Worm (Caenorhabditis elegans) whole organism, L1 larva: ENCODE measurements around the gene F18E2.15.

Experiments used
- F16B12.6 ChIP-seq: fragments of 150-350 bp; optimal IDR thresholded peaks from 2 replicates; lab custom pipeline; 2014; ENCODE audit warnings: missing biosample characterization, missing genetic modification characterization
- blmp-1 ChIP-seq: fragments of 150-350 bp; optimal IDR thresholded peaks from 2 replicates; lab custom pipeline; 2014; ENCODE audit warnings: missing biosample characterization, missing genetic modification characterization
- ceh-63 ChIP-seq: fragments of 200-800 bp; sonication (Bioruptor generic); optimal IDR thresholded peaks from 2 replicates; lab custom pipeline; 2018; ENCODE audit warnings: mild to moderate bottlenecking, missing genetic modification characterization, missing compliant biosample characterization
- ceh-8 ChIP-seq: fragments of 200-800 bp; sonication (Bioruptor generic); optimal IDR thresholded peaks from 2 replicates; lab custom pipeline; 2018; ENCODE audit warnings: mild to moderate bottlenecking, missing genetic modification characterization, moderate library complexity, missing compliant biosample characterization
- ceh-90 ChIP-seq: sonication (generic microtip); optimal IDR thresholded peaks from 2 replicates; lab custom pipeline; 2016; ENCODE audit warnings: missing genetic modification characterization, missing compliant biosample characterization
- ces-1 ChIP-seq: fragments of 150-350 bp; optimal IDR thresholded peaks from 2 replicates; lab custom pipeline; 2014; ENCODE audit warnings: missing biosample characterization, missing genetic modification reagents, missing genetic modification characterization
- dsc-1 ChIP-seq: sonication (generic microtip); optimal IDR thresholded peaks from 2 replicates; lab custom pipeline; 2016; ENCODE audit warnings: mild to moderate bottlenecking, missing genetic modification characterization, missing compliant biosample characterization
- efl-1 ChIP-seq, 4 experiments: fragments of 150-350 bp; optimal IDR thresholded peaks in 3 of 4; peaks in 1 of 4; 1 replicate in 1 of 4; 2 replicates in 3 of 4; lab custom pipeline; 2014; ENCODE audit warnings: missing biosample characterization in 2 of 4, missing genetic modification characterization in 2 of 4, missing genetic modification reagents in 2 of 4
- egl-13 ChIP-seq: sonication (generic microtip); optimal IDR thresholded peaks from 2 replicates; lab custom pipeline; 2016; ENCODE audit warnings: missing genotype, missing genetic modification reagents, missing genetic modification characterization, missing compliant biosample characterization
- elt-2 ChIP-seq: sonication (generic microtip); optimal IDR thresholded peaks from 2 replicates; lab custom pipeline; 2016; ENCODE audit warnings: missing genetic modification characterization, mild to moderate bottlenecking, inconsistent platforms, missing compliant biosample characterization, missing genetic modification reagents
- ets-5 ChIP-seq: fragments of 200-800 bp; sonication (Bioruptor generic); IDR thresholded peaks from 2 replicates; pipeline ENCODE4 v1.3.6; 2022; ENCODE audit warnings: missing genetic modification characterization, missing compliant biosample characterization
- fkh-4 ChIP-seq: sonication (generic microtip); optimal IDR thresholded peaks from 2 replicates; lab custom pipeline; 2016; ENCODE audit warnings: missing compliant biosample characterization, missing genetic modification characterization, borderline replicate concordance
- fkh-8 ChIP-seq: sonication (generic microtip); optimal IDR thresholded peaks from 2 replicates; lab custom pipeline; 2016; ENCODE audit warnings: mild to moderate bottlenecking, missing genetic modification characterization, missing compliant biosample characterization
- fos-1 ChIP-seq: fragments of 150-350 bp; optimal IDR thresholded peaks from 2 replicates; lab custom pipeline; 2014; ENCODE audit warnings: missing biosample characterization, missing genetic modification characterization
- grh-1 ChIP-seq: fragments of 200-800 bp; sonication (Bioruptor generic); IDR thresholded peaks from 2 replicates; pipeline ENCODE4 v1.3.6; 2022; ENCODE audit warnings: missing genetic modification reagents, missing genetic modification characterization, missing compliant biosample characterization
- hlh-4 ChIP-seq: sonication (generic microtip); optimal IDR thresholded peaks from 2 replicates; lab custom pipeline; 2016; ENCODE audit warnings: mild to moderate bottlenecking, missing genetic modification characterization, missing compliant biosample characterization
- irx-1 ChIP-seq: sonication (generic microtip); optimal IDR thresholded peaks from 2 replicates; lab custom pipeline; 2016; ENCODE audit warnings: missing genetic modification characterization, missing compliant biosample characterization
- lin-13 ChIP-seq: fragments of 150-350 bp; optimal IDR thresholded peaks from 2 replicates; lab custom pipeline; 2014; ENCODE audit warnings: missing biosample characterization, missing genetic modification reagents, missing genetic modification characterization
- lin-14 ChIP-seq: fragments of 200-800 bp; sonication (Bioruptor generic); optimal IDR thresholded peaks from 2 replicates; lab custom pipeline; 2018; ENCODE audit warnings: mild to moderate bottlenecking, missing genetic modification characterization, moderate library complexity, missing compliant biosample characterization
- lin-15B ChIP-seq: fragments of 150-350 bp; sonication (generic microtip); optimal IDR thresholded peaks from 3 replicates; lab custom pipeline; 2014; ENCODE audit warnings: missing biosample characterization, missing genetic modification characterization
- lir-3 ChIP-seq: sonication (generic microtip); optimal IDR thresholded peaks from 2 replicates; lab custom pipeline; 2016; ENCODE audit warnings: mild to moderate bottlenecking, missing genetic modification characterization, moderate library complexity, missing compliant biosample characterization; ENCODE audit not compliant: poor library complexity
- lsy-2 ChIP-seq, 2 experiments: fragments of 150-350 bp; optimal IDR thresholded peaks; 2 replicates each; lab custom pipeline; 2014; ENCODE audit warnings: missing biosample characterization in 2 of 2, missing genetic modification characterization in 2 of 2
- nhr-20 ChIP-seq: sonication (generic microtip); optimal IDR thresholded peaks from 2 replicates; lab custom pipeline; 2016; ENCODE audit warnings: mild to moderate bottlenecking, missing genetic modification characterization, missing compliant biosample characterization
- nhr-47 ChIP-seq: sonication (generic microtip); optimal IDR thresholded peaks from 2 replicates; lab custom pipeline; 2016; ENCODE audit warnings: mild to moderate bottlenecking, missing genetic modification characterization, moderate library complexity, missing compliant biosample characterization
- nhr-71 ChIP-seq: sonication (generic microtip); optimal IDR thresholded peaks from 2 replicates; lab custom pipeline; 2016; ENCODE audit warnings: mild to moderate bottlenecking, missing genetic modification characterization, moderate library complexity, missing compliant biosample characterization
- nhr-77 ChIP-seq: fragments of 150-350 bp; optimal IDR thresholded peaks from 2 replicates; lab custom pipeline; 2014; ENCODE audit warnings: missing biosample characterization, missing genetic modification characterization
- nhr-84 ChIP-seq: sonication (generic microtip); optimal IDR thresholded peaks from 2 replicates; lab custom pipeline; 2017; ENCODE audit warnings: missing biosample characterization, missing genetic modification characterization
- nhr-90 ChIP-seq: sonication (generic microtip); optimal IDR thresholded peaks from 2 replicates; lab custom pipeline; 2016; ENCODE audit warnings: mild to moderate bottlenecking, missing genetic modification characterization, missing compliant biosample characterization; ENCODE audit not compliant: poor library complexity
- pax-3 ChIP-seq: fragments of 200-800 bp; sonication (Bioruptor generic); optimal IDR thresholded peaks from 2 replicates; lab custom pipeline; 2018; ENCODE audit warnings: mild to moderate bottlenecking, missing genetic modification characterization, moderate library complexity, missing compliant biosample characterization
- pqm-1 ChIP-seq: sonication (generic microtip); optimal IDR thresholded peaks from 3 replicates; lab custom pipeline; 2017; ENCODE audit warnings: missing biosample characterization, missing genetic modification characterization
- rnt-1 ChIP-seq: sonication (generic microtip); optimal IDR thresholded peaks from 2 replicates; lab custom pipeline; 2016; ENCODE audit warnings: mild to moderate bottlenecking, missing genetic modification characterization, moderate library complexity, missing compliant biosample characterization
- skn-1 ChIP-seq: fragments of 150-350 bp; optimal IDR thresholded peaks from 2 replicates; lab custom pipeline; 2014; ENCODE audit warnings: missing biosample characterization, missing genetic modification characterization
- sox-4 ChIP-seq: sonication (generic microtip); optimal IDR thresholded peaks from 2 replicates; lab custom pipeline; 2016; ENCODE audit warnings: missing genetic modification characterization, missing compliant biosample characterization
- swsn-7 ChIP-seq: sonication (generic microtip); optimal IDR thresholded peaks from 2 replicates; lab custom pipeline; 2016; ENCODE audit warnings: missing genetic modification characterization, missing compliant biosample characterization
- tbx-2 ChIP-seq: sonication (generic microtip); optimal IDR thresholded peaks from 2 replicates; lab custom pipeline; 2016; ENCODE audit warnings: missing genetic modification characterization, missing compliant biosample characterization
- unc-130 ChIP-seq: fragments of 150-350 bp; optimal IDR thresholded peaks from 2 replicates; lab custom pipeline; 2017; ENCODE audit warnings: missing biosample characterization, missing genetic modification characterization, inconsistent platforms
- unc-30 ChIP-seq: sonication (generic microtip); optimal IDR thresholded peaks from 2 replicates; lab custom pipeline; 2017; ENCODE audit warnings: missing biosample characterization, missing genetic modification characterization
- unc-62 ChIP-seq: fragments of 150-350 bp; optimal IDR thresholded peaks from 2 replicates; lab custom pipeline; 2014; ENCODE audit warnings: missing biosample characterization, missing genetic modification reagents, missing genetic modification characterization
- zag-1 ChIP-seq: fragments of 150-350 bp; optimal IDR thresholded peaks from 2 replicates; lab custom pipeline; 2014; ENCODE audit warnings: missing biosample characterization, missing genetic modification characterization
- ztf-4 ChIP-seq: fragments of 150-350 bp; optimal IDR thresholded peaks from 2 replicates; lab custom pipeline; 2014; ENCODE audit warnings: missing biosample characterization, missing genetic modification characterization

The F18E2.15 gene

ce11 chrV:12743778-12744502 is 16.9 kb downstream of the F18E2.15 start:
- TF ChIP-seq pqm-1: peak; percentile 12
- TF ChIP-seq irx-1 (tag; lab: Kevin White, UChicago): no peak
- no peak for TF ChIP-seq nhr-20 (tag; lab: Kevin White, UChicago)
- no peak for TF ChIP-seq lir-3 (tag; lab: Kevin White, UChicago)
- TF ChIP-seq lin-13 (GFP tag; lab: Kevin White, UChicago): no peak
- no peak for TF ChIP-seq nhr-71 (tag; lab: Kevin White, UChicago)
- TF ChIP-seq elt-2 (tag; lab: Kevin White, UChicago): peak; percentile 28
- TF ChIP-seq ceh-90 (tag; lab: Kevin White, UChicago): no peak
- no peak for TF ChIP-seq sox-4 (tag; lab: Kevin White, UChicago)

- TF ChIP-seq unc-62 (no peak), dsc-1 (tag; lab: Kevin White, UChicago) (no peak), nhr-90 (tag; lab: Kevin White, UChicago) (peak; percentile 12), nhr-71 (tag; lab: Kevin White, UChicago) (peak; percentile 19), ceh-90 (tag; lab: Kevin White, UChicago) (no peak), elt-2 (tag; lab: Kevin White, UChicago) (peak; percentile 90)
Measured at ce11 chrV:12741684-12742083, 19.1 kb downstream of the F18E2.15 start, which contains the start of gene hrg-7. Gene hrg-7 (plus strand): TSS chrV:12742041.

- no peak for TF ChIP-seq skn-1 (tag; lab: Kevin White, UChicago)
- TF ChIP-seq grh-1: no peak
- no peak for TF ChIP-seq fos-1 (tag; lab: Kevin White, UChicago)
- TF ChIP-seq fkh-4 (tag; lab: Kevin White, UChicago): no peak
- no peak for TF ChIP-seq efl-1 (optimal IDR thresholded peaks at IDR 0.05; lab: Kevin White, UChicago)
- no peak for TF ChIP-seq efl-1 (GFP tag; optimal IDR thresholded peaks at IDR 0.05 in 1 of 2; lab: Kevin White, UChicago)
- no peak for TF ChIP-seq nhr-47 (tag; lab: Kevin White, UChicago)
- TF ChIP-seq irx-1 (tag; lab: Kevin White, UChicago): no peak
Measured at ce11 chrV:12736166-12736753, 24.6 kb downstream of the F18E2.15 start, which contains the start of gene cky-1. Gene cky-1 (plus strand): TSS chrV:12736703.

- TF ChIP-seq unc-30 (tag; lab: Kevin White, UChicago) (no peak), irx-1 (tag; lab: Kevin White, UChicago) (no peak), nhr-71 (tag; lab: Kevin White, UChicago) (peak; percentile 35), sox-4 (tag; lab: Kevin White, UChicago) (no peak), skn-1 (tag; lab: Kevin White, UChicago) (no peak), tbx-2 (tag; lab: Kevin White, UChicago) (no peak), rnt-1 (tag; lab: Kevin White, UChicago) (no peak), nhr-84 (tag; lab: Kevin White, UChicago) (no peak), fkh-8 (no peak), egl-13 (no peak), lsy-2 (tag; optimal IDR thresholded peaks at IDR 0.05; lab: Kevin White, UChicago) (peak in 1 of 2 experiments; percentile 26), ces-1 (GFP tag; lab: Kevin White, UChicago) (no peak), pax-3 (tag; lab: Kevin White, UChicago) (no peak), zag-1 (no peak), hlh-4 (no peak), lin-15B (tag; lab: Kevin White, UChicago) (no peak), lin-13 (GFP tag; lab: Kevin White, UChicago) (no peak), ceh-8 (GFP tag; lab: Kevin White, UChicago) (no peak), nhr-77 (tag; lab: Kevin White, UChicago) (no peak), blmp-1 (tag; lab: Kevin White, UChicago) (peak; percentile 48), fkh-4 (tag; lab: Kevin White, UChicago) (no peak), unc-130 (tag; lab: Kevin White, UChicago) (no peak), elt-2 (tag; lab: Kevin White, UChicago) (peak; percentile 60), lin-14 (GFP tag; lab: Kevin White, UChicago) (peak; percentile 31), nhr-20 (tag; lab: Kevin White, UChicago) (peak; percentile 43), swsn-7 (no peak), ceh-63 (GFP tag; lab: Kevin White, UChicago) (no peak), nhr-90 (tag; lab: Kevin White, UChicago) (peak; percentile 7), ztf-4 (tag; lab: Kevin White, UChicago) (no peak), F16B12.6 (tag; lab: Kevin White, UChicago) (no peak), ets-5 (no peak)
Measured at ce11 chrV:12733465-12734248, 27.2 kb downstream of the F18E2.15 start, which contains the start of the genes dhs-21 and xbx-9. Gene dhs-21 (minus strand): TSS chrV:12733645. Gene xbx-9 (plus strand): TSS chrV:12734198.
